Fruit fly (Drosophila melanogaster): ENCODE results near the gene Ilp2.

The Ilp2 gene

dm6 chr3L:9762036-9762597 lies 37.4 kb upstream of the Ilp2 start (continued):
- TF ChIP-seq CG8290 (GFP tag; optimal IDR thresholded peaks at IDR 0.05) = no peak
- TF ChIP-seq CG8290 (tag; optimal IDR thresholded peaks at IDR 0.05) = peak; percentile 46 to 68
- no peak for TF ChIP-seq klu (GFP tag; IDR thresholded peaks at IDR 0.05)
- TF ChIP-seq CG10209 (GFP tag; optimal IDR thresholded peaks at IDR 0.05) = no peak
- no peak for TF ChIP-seq CG2202 (tag; optimal IDR thresholded peaks at IDR 0.05)
- no peak; the same call in 1 of the 2 replicates for TF ChIP-seq chm (GFP tag; IDR thresholded peaks at IDR 0.05)
- no peak for TF ChIP-seq chn (GFP tag; optimal IDR thresholded peaks at IDR 0.05)
- no peak for TF ChIP-seq Nf-YC (tag; optimal IDR thresholded peaks at IDR 0.05)
- no peak for TF ChIP-seq Scr (GFP tag; IDR thresholded peaks at IDR 0.05; ENCODE audit: partially characterized antibody)
- no peak for TF ChIP-seq esg (GFP tag; conservative IDR thresholded peaks at IDR 0.05)
- no peak for TF ChIP-seq CG6254 (GFP tag; optimal IDR thresholded peaks at IDR 0.05)
- TF ChIP-seq Fer1 (GFP tag; optimal IDR thresholded peaks at IDR 0.05) = peak; percentile 25
- TF ChIP-seq fd102C (GFP tag; optimal IDR thresholded peaks at IDR 0.05) = no peak
- peak; percentile 24; the same call in 1 of the 2 replicates for TF ChIP-seq CG13287 (GFP tag; IDR thresholded peaks at IDR 0.05; ENCODE audit: partially characterized antibody)
- no peak for TF ChIP-seq CG11504 (tag; optimal IDR thresholded peaks at IDR 0.05)
- TF ChIP-seq prd (optimal IDR thresholded peaks at IDR 0.05) = no peak
- no peak for TF ChIP-seq prd (GFP tag; IDR thresholded peaks at IDR 0.05)
- no peak for TF ChIP-seq CG42726 (GFP tag; IDR thresholded peaks at IDR 0.05; ENCODE audit: partially characterized antibody)
- no peak for TF ChIP-seq disco-r (GFP tag; optimal IDR thresholded peaks at IDR 0.05)
- no peak for TF ChIP-seq chif (GFP tag; optimal IDR thresholded peaks at IDR 0.05)
- no peak for TF ChIP-seq zen (tag; optimal IDR thresholded peaks at IDR 0.05)
- no peak for TF ChIP-seq CG1792 (GFP tag; optimal IDR thresholded peaks at IDR 0.05)
- peak; percentile 15 for TF ChIP-seq Fer3 (tag; optimal IDR thresholded peaks at IDR 0.05)
- peak; percentile 27 for TF ChIP-seq CG4707 (GFP tag; optimal IDR thresholded peaks at IDR 0.05)
- no peak for TF ChIP-seq CG3838 (GFP tag; optimal IDR thresholded peaks at IDR 0.05)
- TF ChIP-seq tll (GFP tag; optimal IDR thresholded peaks at IDR 0.05) = no peak
- TF ChIP-seq Ets97D (GFP tag; optimal IDR thresholded peaks at IDR 0.05) = peak; percentile 89
- TF ChIP-seq sc (optimal IDR thresholded peaks at IDR 0.05) = no peak
- TF ChIP-seq sc (GFP tag; optimal IDR thresholded peaks at IDR 0.05) = no peak
- no peak for TF ChIP-seq Drgx (GFP tag; IDR thresholded peaks at IDR 0.05)
- no peak for TF ChIP-seq phol (tag; optimal IDR thresholded peaks at IDR 0.05)
- no peak for TF ChIP-seq ttk (GFP tag; IDR thresholded peaks at IDR 0.05)
- no peak for TF ChIP-seq CG2199 (GFP tag; IDR thresholded peaks at IDR 0.05)
- no peak for TF ChIP-seq pum (GFP tag; optimal IDR thresholded peaks at IDR 0.05)
- no peak for TF ChIP-seq mirr (GFP tag; optimal IDR thresholded peaks at IDR 0.05)
- TF ChIP-seq vfl (GFP tag; optimal IDR thresholded peaks at IDR 0.05) = no peak
- TF ChIP-seq CG17829 (tag; optimal IDR thresholded peaks at IDR 0.05) = no peak
- TF ChIP-seq CG4854 (GFP tag; optimal IDR thresholded peaks at IDR 0.05) = no peak
- TF ChIP-seq ci (GFP tag; IDR thresholded peaks at IDR 0.05) = peak; percentile 83
- no peak for TF ChIP-seq psq (GFP tag; optimal IDR thresholded peaks at IDR 0.05)
- TF ChIP-seq Dbx (GFP tag; IDR thresholded peaks at IDR 0.05) = peak; percentile 38; the same call in 1 of the 3 replicates
- TF ChIP-seq hth (optimal IDR thresholded peaks at IDR 0.05) = no peak
- TF ChIP-seq CG7556 (GFP tag; optimal IDR thresholded peaks at IDR 0.05) = no peak
- peak; percentile 30 for TF ChIP-seq sug (tag; optimal IDR thresholded peaks at IDR 0.05)
- TF ChIP-seq bigmax (GFP tag; optimal IDR thresholded peaks at IDR 0.05) = no peak
- no peak for TF ChIP-seq ab (GFP tag; optimal IDR thresholded peaks at IDR 0.05)
- no peak for TF ChIP-seq CG17912 (GFP tag; optimal IDR thresholded peaks at IDR 0.05)
- no peak for TF ChIP-seq sima (GFP tag; optimal IDR thresholded peaks at IDR 0.05)
- TF ChIP-seq HLH3B (GFP tag; IDR thresholded peaks at IDR 0.05) = no peak
- no peak for TF ChIP-seq CG11398 (GFP tag; optimal IDR thresholded peaks at IDR 0.05)
- TF ChIP-seq da (GFP tag; optimal IDR thresholded peaks at IDR 0.05) = no peak
- TF ChIP-seq CG30020 (tag; optimal IDR thresholded peaks at IDR 0.05) = no peak
